Fruit fly (Drosophila melanogaster) whole organism, adult: ENCODE measurements around the gene TotB.

Source experiments
- CG11617 ChIP-seq: fragments of 200-800 bp; sonication (Bioruptor generic); optimal IDR thresholded peaks from 2 replicates; lab custom pipeline; 2017; ENCODE audit warnings: mild to moderate bottlenecking, missing biosample characterization, missing genetic modification reagents, missing genetic modification characterization
- CG12768 ChIP-seq: fragments of 200-800 bp; sonication (Bioruptor generic); optimal IDR thresholded peaks from 2 replicates; lab custom pipeline; 2017; ENCODE audit warnings: missing biosample characterization, missing genetic modification characterization, mild to moderate bottlenecking, moderate library complexity, missing genetic modification reagents
- CG14711 ChIP-seq: fragments of 200-800 bp; sonication (Bioruptor generic); optimal IDR thresholded peaks from 2 replicates; lab custom pipeline; 2018; ENCODE audit warnings: missing biosample characterization, mild to moderate bottlenecking, missing genetic modification characterization, moderate library complexity
- CG1620 ChIP-seq: fragments of 200-800 bp; sonication (Bioruptor generic); optimal IDR thresholded peaks from 2 replicates; lab custom pipeline; 2016; ENCODE audit warnings: missing biosample characterization, missing genetic modification characterization
- CG33017 ChIP-seq: fragments of 200-800 bp; sonication (Bioruptor generic); optimal IDR thresholded peaks from 2 replicates; lab custom pipeline; 2018; ENCODE audit warnings: missing biosample characterization, mild to moderate bottlenecking, missing genetic modification characterization, moderate library complexity
- CG5204 ChIP-seq: fragments of 200-800 bp; sonication (Bioruptor generic); optimal IDR thresholded peaks from 2 replicates; lab custom pipeline; 2016; ENCODE audit warnings: missing biosample characterization, missing genetic modification characterization
- CG7045 ChIP-seq: fragments of 200-800 bp; sonication (Bioruptor generic); optimal IDR thresholded peaks from 2 replicates; lab custom pipeline; 2017; ENCODE audit warnings: missing biosample characterization, mild to moderate bottlenecking, missing genetic modification characterization
- CG7101 ChIP-seq: fragments of 200-800 bp; sonication (Bioruptor generic); optimal IDR thresholded peaks from 2 replicates; lab custom pipeline; 2018; ENCODE audit warnings: missing biosample characterization, mild to moderate bottlenecking, missing genetic modification characterization, moderate library complexity
- Clk ChIP-seq: fragments of 200-800 bp; sonication (Bioruptor generic); optimal IDR thresholded peaks from 2 replicates; lab custom pipeline; 2017; ENCODE audit warnings: missing biosample characterization, missing genetic modification characterization
- Crg-1 ChIP-seq: fragments of 200-800 bp; sonication (Bioruptor generic); optimal IDR thresholded peaks from 2 replicates; lab custom pipeline; 2016; ENCODE audit warnings: missing biosample characterization, missing genetic modification characterization
- Hr96 ChIP-seq: fragments of 200-800 bp; sonication (Bioruptor generic); optimal IDR thresholded peaks from 2 replicates; lab custom pipeline; 2016; ENCODE audit warnings: missing biosample characterization, missing genetic modification characterization
- Mnt ChIP-seq: fragments of 200-800 bp; sonication (Bioruptor generic); optimal IDR thresholded peaks from 2 replicates; lab custom pipeline; 2016; ENCODE audit warnings: missing biosample characterization, mild to moderate bottlenecking, missing genetic modification characterization
- bab1 ChIP-seq: fragments of 200-800 bp; sonication (Bioruptor generic); optimal IDR thresholded peaks from 3 replicates; lab custom pipeline; 2019; ENCODE audit warnings: missing biosample characterization, mild to moderate bottlenecking, missing genetic modification characterization, moderate library complexity
- cic ChIP-seq: fragments of 200-800 bp; sonication (Bioruptor generic); optimal IDR thresholded peaks from 2 replicates; lab custom pipeline; 2017; ENCODE audit warnings: missing biosample characterization, mild to moderate bottlenecking, missing genetic modification characterization, moderate library complexity
- cnc ChIP-seq, 2 experiments: fragments of >200 bp; optimal IDR thresholded peaks; 2 replicates each; lab custom pipeline; 2017
- kay ChIP-seq: fragments of 200-800 bp; sonication (Bioruptor generic); peaks from one replicate; lab custom pipeline; 2016; ENCODE audit warnings: missing biosample characterization, missing genetic modification characterization, borderline replicate concordance
- ovo ChIP-seq: fragments of 200-800 bp; sonication (Bioruptor generic); optimal IDR thresholded peaks from 2 replicates; lab custom pipeline; 2016; ENCODE audit warnings: missing biosample characterization, missing genetic modification characterization
- pad ChIP-seq: fragments of 200-800 bp; sonication (Bioruptor generic); optimal IDR thresholded peaks from 3 replicates; lab custom pipeline; 2017; ENCODE audit warnings: missing biosample characterization, missing genetic modification characterization, mild to moderate bottlenecking, moderate library complexity, missing genetic modification reagents
- tj ChIP-seq: fragments of 200-800 bp; sonication (Bioruptor generic); optimal IDR thresholded peaks from 3 replicates; lab custom pipeline; 2017; ENCODE audit warnings: missing biosample characterization, mild to moderate bottlenecking, missing genetic modification characterization, moderate library complexity
- toe ChIP-seq: fragments of 200-800 bp; sonication (Bioruptor generic); optimal IDR thresholded peaks from 2 replicates; lab custom pipeline; 2016; ENCODE audit warnings: missing biosample characterization, missing genetic modification characterization

The TotB gene

DNA sequence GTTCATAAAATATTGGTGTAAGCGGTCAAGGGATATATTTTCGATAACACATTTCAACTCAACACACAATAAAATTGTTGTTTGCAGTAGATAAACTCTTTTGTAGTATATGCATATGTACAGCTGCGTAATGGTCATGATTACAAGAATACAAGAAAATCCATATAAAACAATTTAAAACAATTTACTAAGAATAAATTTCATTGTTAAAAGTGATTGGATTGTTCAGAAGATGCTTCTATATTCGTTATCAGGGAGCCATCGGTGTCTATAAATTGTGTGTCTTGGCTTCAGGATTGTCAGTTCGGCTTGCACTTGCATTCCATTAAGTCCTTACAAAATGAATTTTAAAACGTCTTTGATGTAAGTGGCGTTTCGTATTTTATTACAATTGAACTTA lies at the start of gene TotB:
Gene TotB (plus strand): TSS at position 301 of the 400 bp plus-strand sequence.
- TF ChIP-seq CG1620 (GFP tag; lab: Kevin White, UChicago) (no peak), CG12768 (GFP tag; lab: Kevin White, UChicago) (no peak), bab1 (GFP tag; lab: Kevin White, UChicago) (no peak), Hr96 (GFP tag; lab: Kevin White, UChicago) (no peak), CG33017 (tag; lab: Kevin White, UChicago) (no peak), CG5204 (GFP tag; lab: Kevin White, UChicago) (no peak), Mnt (GFP tag; lab: Kevin White, UChicago) (no peak), kay (GFP tag; lab: Kevin White, UChicago) (no peak), CG11617 (no peak), cic (GFP tag; lab: Kevin White, UChicago) (no peak), CG14711 (tag; lab: Kevin White, UChicago) (no peak)

DNA sequence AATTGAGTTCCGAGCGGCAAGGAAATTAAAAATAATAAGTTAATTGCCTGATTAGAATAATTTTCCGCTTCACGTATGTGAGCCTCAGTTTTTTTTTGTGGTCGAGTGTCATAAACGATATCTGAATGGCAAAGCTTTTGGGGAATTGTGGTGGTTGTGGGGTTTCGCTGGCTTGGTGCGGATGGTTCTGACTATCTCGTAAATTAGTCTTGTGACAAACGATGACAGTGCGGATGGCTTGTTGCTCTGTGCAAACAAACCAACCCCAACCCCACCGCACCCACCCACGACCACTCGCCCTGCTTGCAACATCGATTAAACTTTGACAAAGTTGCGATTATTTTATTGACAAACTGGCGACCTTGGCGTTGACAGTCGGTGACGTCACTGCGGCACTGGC lies 46.8 kb upstream of the TotB start:
- no peak for TF ChIP-seq CG14711 (tag; lab: Kevin White, UChicago)
- no peak for TF ChIP-seq toe
- no peak for TF ChIP-seq bab1 (GFP tag; lab: Kevin White, UChicago)
- no peak for TF ChIP-seq CG5204 (GFP tag; lab: Kevin White, UChicago)
- peak; percentile 32 for TF ChIP-seq CG12768 (GFP tag; lab: Kevin White, UChicago)
- peak; percentile 2 for TF ChIP-seq CG7045 (GFP tag; lab: Kevin White, UChicago)
- TF ChIP-seq cnc (optimal IDR thresholded peaks at IDR 0.05; lab: Kevin White, UChicago): peak in 1 of 2 experiments; percentile 23
- TF ChIP-seq pad: no peak
- peak; percentile 35 for TF ChIP-seq cic (GFP tag; lab: Kevin White, UChicago)

DNA sequence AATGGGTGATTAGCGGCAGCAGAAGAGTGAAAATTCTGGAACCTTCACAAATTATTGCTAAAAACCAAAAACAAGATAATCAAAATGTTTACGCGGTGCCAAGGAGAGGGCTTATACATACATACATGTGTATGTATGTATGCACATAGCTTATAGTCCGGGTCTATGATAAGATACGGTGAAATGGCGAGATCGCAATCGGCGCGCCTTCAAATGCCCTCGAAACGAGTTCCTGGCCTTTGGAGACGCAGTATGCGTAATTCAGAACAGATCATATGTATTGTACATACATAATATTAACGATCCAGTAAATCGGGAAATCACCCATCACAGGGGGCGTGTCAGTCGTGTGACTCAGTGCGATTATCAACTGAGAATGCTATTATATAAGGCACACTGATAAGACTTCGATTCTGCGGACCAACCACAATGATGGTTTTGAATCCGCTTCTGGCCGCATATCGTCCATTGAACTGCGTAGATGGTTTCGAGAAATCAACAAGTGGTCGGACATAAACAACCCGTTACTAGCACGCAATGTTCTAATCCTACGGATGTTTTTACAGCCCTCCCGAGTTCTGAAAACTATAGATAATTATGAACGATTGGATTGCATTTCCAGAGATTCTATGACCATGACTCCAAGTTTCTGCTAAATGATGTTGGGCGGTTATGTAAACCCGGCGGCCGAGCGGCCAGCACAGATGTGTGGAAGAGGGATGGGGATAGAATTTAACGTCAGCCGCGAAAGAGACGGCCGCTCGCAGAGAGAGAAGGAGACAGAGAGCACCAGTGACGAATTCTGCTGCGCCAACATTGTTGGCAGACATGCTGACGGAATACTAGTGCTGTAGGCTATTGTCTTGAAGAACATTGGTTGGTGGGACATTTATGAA lies 45.0 kb upstream of the TotB start:
- TF ChIP-seq CG33017 (tag; lab: Kevin White, UChicago) (no peak), CG12768 (GFP tag; lab: Kevin White, UChicago) (no peak), toe (no peak), CG5204 (GFP tag; lab: Kevin White, UChicago) (no peak), cic (GFP tag; lab: Kevin White, UChicago) (peak; percentile 39), CG1620 (GFP tag; lab: Kevin White, UChicago) (no peak), Mnt (GFP tag; lab: Kevin White, UChicago) (peak; percentile 14), kay (GFP tag; lab: Kevin White, UChicago) (no peak), tj (GFP tag; lab: Kevin White, UChicago) (peak; percentile 94), CG14711 (tag; lab: Kevin White, UChicago) (no peak), CG7101 (no peak), cnc (optimal IDR thresholded peaks at IDR 0.05; lab: Kevin White, UChicago) (no peak), Crg-1 (GFP tag; lab: Kevin White, UChicago) (peak; percentile 45), bab1 (GFP tag; lab: Kevin White, UChicago) (no peak), CG11617 (no peak), Clk (GFP tag; lab: Kevin White, UChicago) (no peak), CG7045 (GFP tag; lab: Kevin White, UChicago) (no peak), pad (no peak), Hr96 (GFP tag; lab: Kevin White, UChicago) (no peak), ovo (GFP tag; lab: Kevin White, UChicago) (no peak)

DNA sequence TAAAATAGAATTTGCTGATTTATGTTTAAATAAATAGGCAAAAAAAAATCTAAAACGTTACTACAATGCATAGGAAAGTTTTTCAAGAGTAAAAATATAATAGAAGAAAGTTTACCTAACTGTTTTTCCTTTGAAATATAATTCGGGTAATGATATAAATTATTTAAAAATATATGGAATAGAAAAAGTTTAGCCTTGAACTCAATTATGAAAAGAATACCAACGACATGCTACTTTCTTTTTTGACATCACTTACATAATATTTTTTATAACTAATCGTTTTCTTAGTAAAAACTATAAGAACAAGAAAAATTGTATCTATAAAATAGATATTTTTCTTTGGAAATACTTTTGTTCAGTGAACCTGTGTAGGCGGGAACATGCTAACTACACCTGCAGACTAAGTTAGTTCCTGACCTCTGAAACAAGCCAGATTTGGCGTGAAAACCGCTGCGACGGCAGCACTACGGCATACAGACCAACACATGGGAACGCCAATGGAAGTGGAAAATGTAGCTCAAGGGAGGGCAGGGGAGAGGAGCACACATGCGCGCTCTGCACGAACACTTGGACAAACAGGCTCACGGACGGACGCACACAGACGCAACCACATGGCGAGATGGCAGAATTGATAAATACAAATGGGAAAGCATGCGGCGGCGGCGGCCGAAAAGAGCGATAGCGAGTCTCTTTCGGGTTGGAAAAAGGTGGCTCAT lies 44.2 kb upstream of the TotB start:
- TF ChIP-seq cic (GFP tag; lab: Kevin White, UChicago) (peak; percentile 54), Mnt (GFP tag; lab: Kevin White, UChicago) (peak; percentile 98), CG7045 (GFP tag; lab: Kevin White, UChicago) (peak; percentile 11), CG11617 (peak; percentile 30), Hr96 (GFP tag; lab: Kevin White, UChicago) (no peak), cnc (optimal IDR thresholded peaks at IDR 0.05; lab: Kevin White, UChicago) (no peak), CG12768 (GFP tag; lab: Kevin White, UChicago) (peak; percentile 3), CG7101 (no peak), tj (GFP tag; lab: Kevin White, UChicago) (peak; percentile 89), CG5204 (GFP tag; lab: Kevin White, UChicago) (no peak), kay (GFP tag; lab: Kevin White, UChicago) (peak; percentile 35), CG14711 (tag; lab: Kevin White, UChicago) (no peak), Clk (GFP tag; lab: Kevin White, UChicago) (peak; percentile 8)

DNA sequence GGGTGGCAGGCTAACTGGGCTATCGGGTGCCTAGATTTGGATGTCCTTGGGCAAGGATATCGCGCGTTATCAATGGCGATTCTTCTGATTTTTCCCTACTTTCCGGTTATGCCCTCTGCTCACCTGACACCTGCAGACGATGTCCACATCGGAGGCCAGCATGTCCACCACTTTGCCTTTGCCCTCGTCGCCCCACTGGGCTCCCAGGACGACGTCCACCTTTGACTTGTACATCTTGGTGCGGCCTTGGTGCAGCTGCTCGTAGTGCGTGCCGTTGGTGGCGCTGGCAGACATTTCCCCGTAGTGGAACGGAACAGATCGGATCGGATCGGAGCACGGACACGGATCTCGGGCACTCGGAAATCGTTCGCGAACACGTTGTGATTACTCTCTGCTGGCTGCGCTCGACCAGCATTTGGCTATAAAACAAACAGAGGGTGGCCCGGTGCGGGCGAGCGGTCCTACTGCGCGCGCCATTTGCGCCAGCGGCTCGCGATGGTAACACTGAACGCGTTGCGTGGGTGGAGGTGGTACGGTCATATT lies 43.5 kb upstream of the TotB start, which contains the start of gene Adss:
Gene Adss (minus strand): TSS at position 428 of the 543 bp plus-strand sequence.
- TF ChIP-seq Mnt (GFP tag; lab: Kevin White, UChicago) (peak; percentile 69), ovo (GFP tag; lab: Kevin White, UChicago) (peak; percentile 32), cic (GFP tag; lab: Kevin White, UChicago) (peak; percentile 6), CG12768 (GFP tag; lab: Kevin White, UChicago) (peak; percentile 31), cnc (optimal IDR thresholded peaks at IDR 0.05; lab: Kevin White, UChicago) (no peak), kay (GFP tag; lab: Kevin White, UChicago) (no peak), Clk (GFP tag; lab: Kevin White, UChicago) (no peak), CG7045 (GFP tag; lab: Kevin White, UChicago) (peak; percentile 12), CG5204 (GFP tag; lab: Kevin White, UChicago) (no peak), pad (no peak), CG33017 (tag; lab: Kevin White, UChicago) (peak; percentile 24), Crg-1 (GFP tag; lab: Kevin White, UChicago) (peak; percentile 72), tj (GFP tag; lab: Kevin White, UChicago) (no peak), CG1620 (GFP tag; lab: Kevin White, UChicago) (peak; percentile 69), toe (no peak), CG7101 (peak; percentile 40), CG14711 (tag; lab: Kevin White, UChicago) (no peak), CG11617 (peak; percentile 64), Hr96 (GFP tag; lab: Kevin White, UChicago) (peak; percentile 40), bab1 (GFP tag; lab: Kevin White, UChicago) (peak; percentile 8)
